Fruit fly (Drosophila melanogaster) whole organism, prepupa: ENCODE data around the gene CG16985.

Experiments
- CG10631 ChIP-seq: fragments of 200-800 bp; sonication (Bioruptor generic); optimal IDR thresholded peaks from 2 replicates; lab custom pipeline; 2016; ENCODE audit warnings: missing biosample characterization, missing genetic modification characterization
- CG10669 ChIP-seq: fragments of 200-800 bp; sonication (Bioruptor generic); optimal IDR thresholded peaks from 3 replicates; lab custom pipeline; 2018; ENCODE audit warnings: missing biosample characterization, mild to moderate bottlenecking, missing genetic modification characterization, moderate library complexity
- CG11762 ChIP-seq: fragments of 200-800 bp; sonication (Bioruptor generic); optimal IDR thresholded peaks from 3 replicates; lab custom pipeline; 2016; ENCODE audit warnings: missing biosample characterization, missing genetic modification characterization; ENCODE audit not compliant: insufficient read depth
- CG11902 ChIP-seq: fragments of 200-800 bp; sonication (Bioruptor generic); optimal IDR thresholded peaks from 3 replicates; lab custom pipeline; 2016; ENCODE audit warnings: missing biosample characterization, missing genetic modification characterization
- CG15336 ChIP-seq: fragments of 200-800 bp; sonication (Bioruptor generic); IDR thresholded peaks from 2 replicates; pipeline ENCODE4 v1.3.6; 2022; ENCODE audit warnings: missing biosample characterization, missing genetic modification characterization
- CG1621 ChIP-seq: fragments of 200-800 bp; sonication (Bioruptor generic); optimal IDR thresholded peaks from 3 replicates; lab custom pipeline; 2018; ENCODE audit warnings: missing biosample characterization, mild to moderate bottlenecking, missing genetic modification characterization
- CG16779 ChIP-seq: fragments of 200-800 bp; sonication (Bioruptor generic); optimal IDR thresholded peaks from 3 replicates; lab custom pipeline; 2017; ENCODE audit warnings: missing biosample characterization, mild to moderate bottlenecking, missing genetic modification characterization
- CG32006 ChIP-seq: fragments of 200-800 bp; sonication (Bioruptor generic); optimal IDR thresholded peaks from 3 replicates; lab custom pipeline; 2017; ENCODE audit warnings: missing biosample characterization, mild to moderate bottlenecking, missing genetic modification characterization
- CG3919 ChIP-seq: fragments of 200-800 bp; sonication (Bioruptor generic); optimal IDR thresholded peaks from 3 replicates; lab custom pipeline; 2016; ENCODE audit warnings: missing biosample characterization, missing genetic modification characterization
- CG4318 ChIP-seq: fragments of 200-800 bp; sonication (Bioruptor generic); optimal IDR thresholded peaks from 3 replicates; lab custom pipeline; 2017; ENCODE audit warnings: missing biosample characterization, mild to moderate bottlenecking, missing genetic modification characterization
- CG6163 ChIP-seq: fragments of 200-800 bp; sonication (Bioruptor generic); IDR thresholded peaks from 3 replicates; pipeline ENCODE4 v1.3.6; 2022; ENCODE audit warnings: missing biosample characterization, missing genetic modification characterization
- CG6276 ChIP-seq: fragments of 200-800 bp; sonication (Bioruptor generic); optimal IDR thresholded peaks from 2 replicates; lab custom pipeline; 2017; ENCODE audit warnings: missing biosample characterization, mild to moderate bottlenecking, missing genetic modification characterization
- CG6792 ChIP-seq: fragments of 200-800 bp; sonication (Bioruptor generic); optimal IDR thresholded peaks from 3 replicates; lab custom pipeline; 2016; ENCODE audit warnings: missing biosample characterization, missing genetic modification characterization
- CG6808 ChIP-seq: fragments of 200-800 bp; sonication (Bioruptor generic); optimal IDR thresholded peaks from 3 replicates; lab custom pipeline; 2017; ENCODE audit warnings: missing biosample characterization, missing genetic modification characterization, mild to moderate bottlenecking, moderate library complexity, missing genetic modification reagents
- CG6854 ChIP-seq: fragments of 200-800 bp; sonication (Bioruptor generic); optimal IDR thresholded peaks from 2 replicates; lab custom pipeline; 2017; ENCODE audit warnings: missing biosample characterization, mild to moderate bottlenecking, missing genetic modification characterization
- CG7368 ChIP-seq: fragments of 200-800 bp; sonication (Bioruptor generic); optimal IDR thresholded peaks from 3 replicates; lab custom pipeline; 2016; ENCODE audit warnings: missing biosample characterization, missing genetic modification characterization
- CG8119 ChIP-seq: fragments of 200-800 bp; sonication (Bioruptor generic); IDR thresholded peaks from 3 replicates; pipeline ENCODE4 v1.3.6; 2022; ENCODE audit warnings: missing biosample characterization, missing genetic modification characterization
- CG8632 ChIP-seq: fragments of 200-800 bp; sonication (Bioruptor generic); optimal IDR thresholded peaks from 3 replicates; lab custom pipeline; 2016; ENCODE audit warnings: missing biosample characterization, missing genetic modification characterization
- CG9139 ChIP-seq: fragments of 200-800 bp; sonication (Bioruptor generic); optimal IDR thresholded peaks from 3 replicates; lab custom pipeline; 2017; ENCODE audit warnings: missing biosample characterization, mild to moderate bottlenecking, missing genetic modification characterization
- Eip75B ChIP-seq: fragments of 200-800 bp; sonication (Bioruptor generic); optimal IDR thresholded peaks from 3 replicates; lab custom pipeline; 2016; ENCODE audit warnings: missing biosample characterization, missing genetic modification characterization
- Ets96B ChIP-seq: fragments of 200-800 bp; optimal IDR thresholded peaks from 2 replicates; lab custom pipeline; 2019; ENCODE audit warnings: missing biosample characterization, mild to moderate bottlenecking, missing genetic modification characterization, moderate library complexity
- Gug ChIP-seq: fragments of 200-800 bp; sonication (Bioruptor generic); IDR thresholded peaks from 2 replicates; pipeline ENCODE4 v1.3.6; 2022; ENCODE audit warnings: missing biosample characterization, missing genetic modification characterization
- Hr38 ChIP-seq: sonication (Bioruptor generic); optimal IDR thresholded peaks from 2 replicates; lab custom pipeline; 2016; ENCODE audit warnings: missing biosample characterization, missing genetic modification characterization
- Hr39 ChIP-seq: fragments of 200-800 bp; sonication (Bioruptor generic); optimal IDR thresholded peaks from 2 replicates; lab custom pipeline; 2016; ENCODE audit warnings: missing biosample characterization, missing genetic modification characterization
- Hr4 ChIP-seq: fragments of 200-800 bp; sonication (Bioruptor generic); optimal IDR thresholded peaks from 3 replicates; lab custom pipeline; 2016; ENCODE audit warnings: missing biosample characterization, missing genetic modification characterization
- Lpt ChIP-seq: fragments of 200-800 bp; sonication (Bioruptor generic); optimal IDR thresholded peaks from 3 replicates; lab custom pipeline; 2016; ENCODE audit warnings: missing biosample characterization, missing genetic modification characterization
- Smox ChIP-seq: fragments of 200-800 bp; sonication (Bioruptor generic); optimal IDR thresholded peaks from 3 replicates; lab custom pipeline; 2016; ENCODE audit warnings: missing biosample characterization, missing genetic modification characterization
- Sox102F ChIP-seq: fragments of 200-800 bp; sonication (Bioruptor generic); optimal IDR thresholded peaks from 2 replicates; lab custom pipeline; 2016; ENCODE audit warnings: missing biosample characterization, mild to moderate bottlenecking, missing genetic modification characterization
- Sox14 ChIP-seq: fragments of 200-800 bp; sonication (Bioruptor generic); optimal IDR thresholded peaks from 3 replicates; lab custom pipeline; 2016; ENCODE audit warnings: missing biosample characterization, missing genetic modification characterization
- achi ChIP-seq: fragments of 200-800 bp; sonication (Bioruptor generic); optimal IDR thresholded peaks from 3 replicates; lab custom pipeline; 2016; ENCODE audit warnings: missing biosample characterization, missing genetic modification characterization
- acj6 ChIP-seq: fragments of 200-800 bp; sonication (Bioruptor generic); optimal IDR thresholded peaks from 3 replicates; lab custom pipeline; 2016; ENCODE audit warnings: missing biosample characterization, missing genetic modification characterization
- cyc ChIP-seq: fragments of 200-800 bp; sonication (Bioruptor generic); optimal IDR thresholded peaks from 3 replicates; lab custom pipeline; 2016; ENCODE audit warnings: missing biosample characterization, missing genetic modification characterization
- dsx ChIP-seq: fragments of 200-800 bp; optimal IDR thresholded peaks from 3 replicates; lab custom pipeline; 2019; ENCODE audit warnings: missing biosample characterization, mild to moderate bottlenecking, missing genetic modification characterization, moderate library complexity; ENCODE audit not compliant: poor library complexity, severe bottlenecking
- eg ChIP-seq: fragments of 200-800 bp; sonication (Bioruptor generic); IDR thresholded peaks from 3 replicates; pipeline ENCODE4 v1.3.6; 2022; ENCODE audit warnings: missing biosample characterization, missing genetic modification characterization
- esn ChIP-seq: fragments of 200-800 bp; sonication (Bioruptor generic); optimal IDR thresholded peaks from 2 replicates; lab custom pipeline; 2016; ENCODE audit warnings: missing biosample characterization, mild to moderate bottlenecking, missing genetic modification characterization, moderate library complexity
- fkh ChIP-seq: fragments of 200-800 bp; sonication (Bioruptor generic); optimal IDR thresholded peaks from 3 replicates; lab custom pipeline; 2017; ENCODE audit warnings: missing biosample characterization, mild to moderate bottlenecking, missing genetic modification characterization, moderate library complexity
- lz ChIP-seq: fragments of 200-800 bp; sonication (Bioruptor generic); optimal IDR thresholded peaks from 3 replicates; lab custom pipeline; 2016; ENCODE audit warnings: missing biosample characterization, missing genetic modification characterization
- net ChIP-seq: fragments of 200-800 bp; sonication (Bioruptor generic); optimal IDR thresholded peaks from 3 replicates; lab custom pipeline; 2016; ENCODE audit warnings: missing biosample characterization, missing genetic modification characterization
- pdm3 ChIP-seq: fragments of 200-800 bp; sonication (Bioruptor generic); optimal IDR thresholded peaks from 3 replicates; lab custom pipeline; 2016; ENCODE audit warnings: missing biosample characterization, missing genetic modification characterization
- spab ChIP-seq: fragments of 200-800 bp; sonication (Bioruptor generic); optimal IDR thresholded peaks from 2 replicates; lab custom pipeline; 2017; ENCODE audit warnings: missing biosample characterization, mild to moderate bottlenecking, missing genetic modification characterization, missing genetic modification reagents
- ss ChIP-seq, 2 experiments: fragments of 200-800 bp; sonication (Bioruptor generic); optimal IDR thresholded peaks; 2 replicates in 1 of 2; 3 replicates in 1 of 2; lab custom pipeline; 2017 to 2018; ENCODE audit warnings: mild to moderate bottlenecking in 2 of 2, missing biosample characterization in 2 of 2, missing genetic modification characterization in 2 of 2, moderate library complexity in 1 of 2
- svp ChIP-seq: fragments of 200-800 bp; sonication (Bioruptor generic); peaks from one replicate; lab custom pipeline; 2016; ENCODE audit warnings: missing biosample characterization, missing genetic modification characterization
- topi ChIP-seq: fragments of 200-800 bp; sonication (Bioruptor generic); optimal IDR thresholded peaks from 3 replicates; lab custom pipeline; 2016; ENCODE audit warnings: missing biosample characterization, missing genetic modification characterization
- vri ChIP-seq: fragments of 200-800 bp; sonication (Bioruptor generic); optimal IDR thresholded peaks from 3 replicates; lab custom pipeline; 2016; ENCODE audit warnings: missing biosample characterization, mild to moderate bottlenecking, missing genetic modification characterization

CG16985 gene

dm6 chr3L:2582753-2583536 lies 16.2 kb upstream of the CG16985 start (continued):
- TF ChIP-seq CG6276 (GFP tag; lab: Kevin White, UChicago) (peak; percentile 65), Hr39 (GFP tag; lab: Kevin White, UChicago) (peak; percentile 93), CG6808 (GFP tag; lab: Kevin White, UChicago) (peak; percentile 25), ss (GFP tag; optimal IDR thresholded peaks at IDR 0.05; lab: Kevin White, UChicago) (peak in 1 of 2 experiments; percentile 44), Hr4 (peak; percentile 81), vri (peak; percentile 94), CG6163 (GFP tag; lab: Robert Waterston, UW) (peak; percentile 92), Lpt (peak; percentile 66), lz (peak; percentile 89), Smox (peak; percentile 88), CG6854 (GFP tag; lab: Kevin White, UChicago) (peak; percentile 77), spab (GFP tag; lab: Kevin White, UChicago) (peak; percentile 57), CG10669 (GFP tag; lab: Kevin White, UChicago) (peak; percentile 70), CG6792 (peak; percentile 84)

DNA sequence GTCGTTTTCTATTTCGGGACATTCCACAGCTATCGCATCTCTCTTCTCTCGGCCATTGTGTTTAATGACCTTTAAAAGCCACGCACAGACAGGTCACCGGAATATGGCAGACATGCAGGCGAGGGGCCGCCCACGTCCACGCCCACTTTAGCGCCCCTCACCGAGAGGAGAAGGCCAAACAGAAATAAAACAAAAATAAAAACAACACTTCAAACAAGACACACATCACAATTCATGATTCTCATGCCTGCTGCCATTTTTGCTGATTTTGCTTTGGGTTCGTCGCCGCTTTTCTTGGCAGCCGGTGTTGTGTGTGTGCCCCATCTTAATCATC lies 15.6 kb upstream of the CG16985 start:
- no peak for TF ChIP-seq acj6 (GFP tag; lab: Kevin White, UChicago)
- TF ChIP-seq CG15336 (GFP tag; lab: Robert Waterston, UW) = no peak
- TF ChIP-seq CG11762 (GFP tag; lab: Kevin White, UChicago) = no peak
- no peak for TF ChIP-seq Sox102F (GFP tag; lab: Kevin White, UChicago)
- no peak for TF ChIP-seq pdm3 (GFP tag; lab: Kevin White, UChicago)
- no peak for TF ChIP-seq fkh (GFP tag; lab: Kevin White, UChicago)
- no peak for TF ChIP-seq achi (GFP tag; lab: Kevin White, UChicago)
- TF ChIP-seq CG7368 (GFP tag; lab: Kevin White, UChicago) = no peak
- no peak for TF ChIP-seq CG9139 (GFP tag; lab: Kevin White, UChicago)
- TF ChIP-seq Smox = no peak
- TF ChIP-seq esn (GFP tag; lab: Kevin White, UChicago) = no peak
- no peak for TF ChIP-seq CG6276 (GFP tag; lab: Kevin White, UChicago)
- TF ChIP-seq CG10631 (GFP tag; lab: Kevin White, UChicago) = no peak

DNA sequence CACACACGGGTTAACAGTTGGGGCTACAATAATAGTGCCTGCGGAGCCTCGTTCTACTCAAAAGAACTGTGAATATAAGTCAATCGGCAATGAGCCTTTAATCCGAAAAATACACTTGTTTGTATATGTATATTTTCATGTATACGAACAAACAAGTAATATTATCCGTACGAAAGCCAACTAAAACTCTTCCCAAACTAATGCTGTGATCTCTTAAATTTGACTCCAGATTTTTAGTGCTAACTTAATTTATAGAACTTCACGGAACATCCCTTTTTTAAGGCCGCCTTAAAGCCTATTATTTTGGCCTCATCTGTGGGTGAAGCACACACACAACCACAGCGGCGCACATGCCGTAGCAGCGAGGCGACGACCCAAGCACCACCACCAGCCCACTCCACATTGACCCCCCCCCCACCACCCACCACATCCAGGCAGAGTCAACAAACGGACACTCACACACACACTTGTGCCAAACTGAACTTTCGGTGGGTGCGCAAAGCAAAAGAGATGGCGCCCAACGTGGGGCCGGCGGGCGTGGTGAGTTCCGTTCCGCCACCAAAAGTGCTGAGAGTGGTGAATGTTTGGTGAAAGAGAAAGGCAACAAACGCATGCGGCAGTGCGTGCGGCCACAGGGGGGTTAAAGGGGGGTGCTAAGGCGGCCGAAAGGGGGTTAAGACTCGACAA lies 14.8 kb upstream of the CG16985 start:
- TF ChIP-seq CG3919 (GFP tag; lab: Kevin White, UChicago) (peak; percentile 78), CG16779 (peak; percentile 67), CG8632 (peak; percentile 67), Sox14 (GFP tag; lab: Kevin White, UChicago) (peak; percentile 83), Lpt (peak; percentile 66), CG8119 (GFP tag; lab: Robert Waterston, UW) (peak; percentile 91), Eip75B (GFP tag; lab: Kevin White, UChicago) (peak; percentile 78), CG6163 (GFP tag; lab: Robert Waterston, UW) (peak; percentile 66), dsx (GFP tag; lab: Kevin White, UChicago) (peak; percentile 69), Gug (GFP tag; lab: Robert Waterston, UW) (peak; percentile 71), svp (peak; percentile 67), Hr4 (peak; percentile 90), CG32006 (GFP tag; lab: Kevin White, UChicago) (peak; percentile 95), eg (GFP tag; lab: Robert Waterston, UW) (peak; percentile 72), CG9139 (GFP tag; lab: Kevin White, UChicago) (peak; percentile 81), ss (GFP tag; optimal IDR thresholded peaks at IDR 0.05; lab: Kevin White, UChicago) (peak; percentile 68 to 80), topi (GFP tag; lab: Kevin White, UChicago) (peak; percentile 57), CG6854 (GFP tag; lab: Kevin White, UChicago) (no peak), CG4318 (GFP tag; lab: Kevin White, UChicago) (peak; percentile 85), CG1621 (peak; percentile 76), CG11902 (GFP tag; lab: Kevin White, UChicago) (peak; percentile 22), Ets96B (tag; lab: Kevin White, UChicago) (peak; percentile 85), Hr38 (GFP tag; lab: Kevin White, UChicago) (no peak), CG7368 (GFP tag; lab: Kevin White, UChicago) (peak; percentile 41), pdm3 (GFP tag; lab: Kevin White, UChicago) (peak; percentile 85), fkh (GFP tag; lab: Kevin White, UChicago) (peak; percentile 48), net (GFP tag; lab: Kevin White, UChicago) (peak; percentile 82), cyc (GFP tag; lab: Kevin White, UChicago) (peak; percentile 47), CG6792 (peak; percentile 68)
